Fruit fly (Drosophila melanogaster): Measurements from ENCODE around the gene SkpE.

SkpE gene

DNA sequence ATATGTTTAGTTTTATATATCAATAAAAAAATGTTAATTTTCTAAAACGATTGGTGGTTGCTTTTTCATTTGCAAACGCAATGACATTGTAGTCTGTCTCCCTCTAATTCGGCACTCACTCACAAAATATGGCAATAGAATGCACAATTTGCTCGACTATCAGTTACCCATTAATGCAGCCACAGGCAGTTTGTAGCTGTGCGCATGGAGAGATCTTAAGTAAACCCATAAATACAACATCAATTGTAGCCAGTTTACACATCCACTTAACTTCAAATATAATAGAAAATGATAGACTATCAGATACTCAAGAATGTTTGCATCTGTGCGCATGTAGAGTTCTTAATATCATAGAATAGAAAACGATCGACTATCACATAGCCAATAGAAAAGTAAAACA is 35.5 kb upstream of the SkpE start:
- TF ChIP-seq esn (GFP tag; optimal IDR thresholded peaks at IDR 0.05) (no peak), CG3919 (GFP tag; optimal IDR thresholded peaks at IDR 0.05) (no peak), Gug (GFP tag; IDR thresholded peaks at IDR 0.05) (no peak), svp (GFP tag) (no peak)

DNA sequence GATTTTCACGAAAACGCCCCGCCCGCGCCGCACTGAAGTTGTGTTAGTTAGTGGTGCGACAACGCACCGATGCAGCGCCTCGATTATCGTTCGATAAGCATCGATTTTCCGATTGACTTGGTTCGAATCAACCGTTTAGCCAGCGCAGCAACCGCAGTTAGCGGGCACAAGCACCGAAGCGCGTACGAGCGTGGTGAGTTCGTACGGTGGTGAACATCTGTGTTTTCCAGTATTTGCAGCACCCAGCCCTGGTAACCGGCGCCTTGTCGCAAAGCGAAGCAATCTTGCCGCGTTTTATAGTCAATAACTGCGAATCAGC is 28.1 kb upstream of the SkpE start, which contains the start of the genes pico and Nup205:
Gene pico (minus strand): TSS at position 71 of the 319 bp plus-strand sequence.
Gene Nup205 (plus strand): TSS at position 226 of the 319 bp plus-strand sequence.
- no peak for TF ChIP-seq CG8319 (GFP tag; optimal IDR thresholded peaks at IDR 0.05)
- TF ChIP-seq cyc (GFP tag; optimal IDR thresholded peaks at IDR 0.05): no peak
- TF ChIP-seq CG31627 (GFP tag; optimal IDR thresholded peaks at IDR 0.05): peak; percentile 4
- TF ChIP-seq fd85E (GFP tag; optimal IDR thresholded peaks at IDR 0.05): no peak
- no peak for TF ChIP-seq Sox15 (GFP tag; optimal IDR thresholded peaks at IDR 0.05)
- TF ChIP-seq Sox14 (GFP tag; optimal IDR thresholded peaks at IDR 0.05): no peak
- no peak for TF ChIP-seq dsx (GFP tag; optimal IDR thresholded peaks at IDR 0.05; ENCODE audit: poor library complexity, severe bottlenecking)
- peak; percentile 25; the same call in 1 of the 3 replicates for TF ChIP-seq CG6163 (GFP tag; IDR thresholded peaks at IDR 0.05)
- no peak for TF ChIP-seq CG11902 (GFP tag; optimal IDR thresholded peaks at IDR 0.05)
- no peak for TF ChIP-seq CG3032 (tag; optimal IDR thresholded peaks at IDR 0.05)
- peak; percentile 44; the same call in 1 of the 3 replicates for TF ChIP-seq eg (GFP tag; IDR thresholded peaks at IDR 0.05)
- TF ChIP-seq spab (GFP tag; optimal IDR thresholded peaks at IDR 0.05): no peak
- peak; percentile 6 for TF ChIP-seq esn (GFP tag; optimal IDR thresholded peaks at IDR 0.05)
- TF ChIP-seq CG6854 (GFP tag; optimal IDR thresholded peaks at IDR 0.05): no peak
- no peak for TF ChIP-seq Ets21C (GFP tag; optimal IDR thresholded peaks at IDR 0.05)
- no peak for TF ChIP-seq topi (GFP tag; optimal IDR thresholded peaks at IDR 0.05)

DNA sequence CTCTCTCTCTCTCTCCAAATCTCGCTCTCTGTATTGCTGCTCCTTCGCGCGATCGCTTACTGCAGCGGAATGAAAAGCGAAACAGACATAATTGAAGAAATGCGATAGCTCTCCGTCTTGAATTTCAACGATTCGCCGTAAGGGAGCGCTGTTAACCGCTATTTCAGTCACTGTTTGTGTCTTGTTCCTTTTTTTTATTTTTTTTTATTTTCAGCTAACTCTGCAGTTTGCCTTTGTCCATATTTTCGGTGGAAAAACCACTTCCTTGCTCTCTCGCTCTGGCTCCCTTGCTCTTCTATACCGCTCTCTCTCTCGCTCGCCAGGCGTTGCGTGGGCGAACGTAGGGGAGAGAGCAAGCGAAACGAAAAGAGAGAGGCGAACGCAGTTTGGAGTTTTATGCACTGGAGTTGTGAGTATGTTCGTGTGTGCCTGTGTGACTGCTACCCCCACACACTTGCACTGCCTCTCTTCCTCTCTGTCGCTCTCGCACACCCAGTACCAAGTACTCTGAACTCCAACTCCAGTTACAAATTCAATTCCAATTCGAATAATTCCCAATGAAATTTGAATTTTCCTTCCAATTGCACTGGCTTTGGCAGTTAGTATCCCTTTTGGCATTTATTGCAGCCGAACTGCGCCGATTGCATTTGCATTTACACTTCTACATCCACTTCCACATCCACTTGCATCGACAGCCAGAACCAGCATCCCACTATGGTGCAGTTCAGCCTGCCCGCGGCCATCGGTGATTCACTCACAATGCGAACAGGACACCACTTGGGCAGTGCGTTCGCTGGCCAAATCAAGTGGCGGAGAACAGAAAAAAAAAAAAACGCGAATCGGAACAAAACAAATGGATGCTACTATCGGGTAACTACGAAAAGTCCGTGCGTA is 27.5 kb upstream of the SkpE start:
- 0 out of 3 replicates have a peak, but pooled peaks have one; percentile 21 for TF ChIP-seq CG8119 (GFP tag; IDR thresholded peaks at IDR 0.05)
- no peak for TF ChIP-seq ss (GFP tag; optimal IDR thresholded peaks at IDR 0.05)
- peak; percentile 40; the same call in 1 of the 2 replicates for TF ChIP-seq CG15336 (GFP tag; IDR thresholded peaks at IDR 0.05)
- TF ChIP-seq CG6163 (GFP tag; IDR thresholded peaks at IDR 0.05): peak; percentile 44; the same call in 2 of the 3 replicates
- peak; percentile 66 for TF ChIP-seq Eip78C (GFP tag)
- TF ChIP-seq CG10669 (GFP tag; optimal IDR thresholded peaks at IDR 0.05): no peak
- TF ChIP-seq fd59A (GFP tag; optimal IDR thresholded peaks at IDR 0.05): no peak
- no peak for TF ChIP-seq cyc (GFP tag; optimal IDR thresholded peaks at IDR 0.05)
- TF ChIP-seq Ets21C (GFP tag; optimal IDR thresholded peaks at IDR 0.05): no peak
- TF ChIP-seq CG6854 (GFP tag; optimal IDR thresholded peaks at IDR 0.05): peak; percentile 50

DNA sequence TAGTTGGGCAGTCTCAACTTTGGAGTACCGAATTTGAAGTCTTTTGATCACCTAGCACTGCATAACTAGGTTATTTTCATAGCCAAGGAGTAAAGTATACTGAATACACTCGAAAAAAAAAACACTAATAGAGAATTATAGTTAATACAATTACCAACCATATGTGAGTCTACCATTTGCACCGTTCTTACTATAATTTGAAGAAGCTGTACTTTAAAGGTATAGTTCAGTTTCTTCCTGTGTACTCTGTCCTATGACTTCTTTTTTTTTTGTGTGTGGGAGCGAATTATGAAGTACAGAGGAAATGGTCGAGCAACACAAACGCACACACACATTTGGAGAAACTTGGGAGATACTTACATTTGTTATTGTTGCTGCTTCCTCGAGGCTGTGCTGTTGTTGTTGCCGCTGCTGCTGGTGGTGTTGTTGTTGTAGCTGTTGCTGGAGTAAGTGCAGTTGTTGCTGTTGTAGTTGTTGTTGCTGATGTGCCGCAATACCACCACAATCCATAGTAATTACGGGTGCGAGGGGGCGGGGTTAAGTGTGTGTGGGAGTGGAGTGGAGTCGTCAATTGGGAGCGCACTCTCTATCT is 26.7 kb upstream of the SkpE start:
- peak; percentile 91 for TF ChIP-seq CG11762 (GFP tag; optimal IDR thresholded peaks at IDR 0.05; ENCODE audit: insufficient read depth)
- TF ChIP-seq CG10631 (GFP tag; optimal IDR thresholded peaks at IDR 0.05): peak; percentile 94
- peak; percentile 96 for TF ChIP-seq CG15336 (GFP tag; IDR thresholded peaks at IDR 0.05)
- peak; percentile 97 for TF ChIP-seq CG32006 (GFP tag; optimal IDR thresholded peaks at IDR 0.05)
- TF ChIP-seq CG3919 (GFP tag; optimal IDR thresholded peaks at IDR 0.05): peak; percentile 95
- peak; percentile 94 for TF ChIP-seq CG6276 (GFP tag; optimal IDR thresholded peaks at IDR 0.05)
- TF ChIP-seq CG6808 (GFP tag; optimal IDR thresholded peaks at IDR 0.05): peak; percentile 83
- TF ChIP-seq OdsH (GFP tag; optimal IDR thresholded peaks at IDR 0.05): peak; percentile 93
- peak; percentile 96 for TF ChIP-seq CG6163 (GFP tag; IDR thresholded peaks at IDR 0.05)
- TF ChIP-seq CG7368 (GFP tag; optimal IDR thresholded peaks at IDR 0.05): peak; percentile 91
- TF ChIP-seq CG11902 (GFP tag; optimal IDR thresholded peaks at IDR 0.05): peak; percentile 81
- TF ChIP-seq eg (GFP tag; IDR thresholded peaks at IDR 0.05): peak; percentile 95
- TF ChIP-seq lz (GFP tag; optimal IDR thresholded peaks at IDR 0.05): peak; percentile 89
- TF ChIP-seq CG1621 (tag; optimal IDR thresholded peaks at IDR 0.05): peak; percentile 88
- TF ChIP-seq CG3032 (tag; optimal IDR thresholded peaks at IDR 0.05): peak; percentile 80
- TF ChIP-seq Hr38 (GFP tag; optimal IDR thresholded peaks at IDR 0.05): peak; percentile 38
- peak; percentile 94 for TF ChIP-seq Sox14 (GFP tag; optimal IDR thresholded peaks at IDR 0.05)
- TF ChIP-seq CG8632 (GFP tag; optimal IDR thresholded peaks at IDR 0.05): peak; percentile 84
- TF ChIP-seq Blimp-1 (GFP tag; optimal IDR thresholded peaks at IDR 0.05): no peak
- TF ChIP-seq CG8119 (GFP tag; IDR thresholded peaks at IDR 0.05): peak; percentile 93
- peak; percentile 54 for TF ChIP-seq vri (GFP tag; optimal IDR thresholded peaks at IDR 0.05)
- peak; percentile 93 for TF ChIP-seq Gug (GFP tag; IDR thresholded peaks at IDR 0.05)
- TF ChIP-seq CG8319 (GFP tag; optimal IDR thresholded peaks at IDR 0.05): peak; percentile 84
- peak; percentile 92 for TF ChIP-seq dac (GFP tag; optimal IDR thresholded peaks at IDR 0.05)
- peak; percentile 86 for TF ChIP-seq spab (GFP tag; optimal IDR thresholded peaks at IDR 0.05)
- peak; percentile 90 for TF ChIP-seq esn (GFP tag; optimal IDR thresholded peaks at IDR 0.05)
- peak; percentile 65 for TF ChIP-seq CG9139 (GFP tag; optimal IDR thresholded peaks at IDR 0.05)
- peak; percentile 87 for TF ChIP-seq Sox102F (GFP tag; optimal IDR thresholded peaks at IDR 0.05)

Measured in whole organism, prepupa.